Worm (Caenorhabditis elegans): ENCODE measurements around the gene lelo-1.

- TF ChIP-seq elt-4 (tag; optimal IDR thresholded peaks at IDR 0.05) (no peak), K02D7.2 (tag; optimal IDR thresholded peaks at IDR 0.05) (no peak), pha-4 (tag; optimal IDR thresholded peaks at IDR 0.05) (no peak), tbx-2 (tag; optimal IDR thresholded peaks at IDR 0.05) (no peak), ama-1 (optimal IDR thresholded peaks at IDR 0.05) (no peak), ets-4 (tag; optimal IDR thresholded peaks at IDR 0.05) (no peak), ceh-22 (tag; optimal IDR thresholded peaks at IDR 0.05) (no peak), C38D4.7 (GFP tag; optimal IDR thresholded peaks at IDR 0.05) (no peak)
Measured at ce11 chrII:6257220-6257877, 11.2 kb downstream of the lelo-1 start.

Data from whole organism, late embryonic.